Worm (Caenorhabditis elegans) whole organism, mixed stage, embryonic: ENCODE results near the gene T21D12.7.

Experiments
- M03D4.4 ChIP-seq: sonication (generic microtip); optimal IDR thresholded peaks from 2 replicates; lab custom pipeline; 2017; ENCODE audit warnings: mild to moderate bottlenecking, missing genetic modification characterization, missing compliant biosample characterization
- bed-3 ChIP-seq: fragments of 200-800 bp; sonication (Bioruptor generic); optimal IDR thresholded peaks from 3 replicates; lab custom pipeline; 2018; ENCODE audit warnings: mild to moderate bottlenecking, missing genetic modification characterization, moderate library complexity, missing compliant biosample characterization
- blmp-1 ChIP-seq: fragments of 150-350 bp; optimal IDR thresholded peaks from 2 replicates; lab custom pipeline; 2014; ENCODE audit warnings: missing biosample characterization, missing genetic modification characterization
- ceh-39 ChIP-seq: fragments of 150-350 bp; optimal IDR thresholded peaks from 2 replicates; lab custom pipeline; 2014; ENCODE audit warnings: missing biosample characterization, missing genetic modification characterization
- ceh-43 ChIP-seq: fragments of 200-800 bp; sonication (Bioruptor generic); optimal IDR thresholded peaks from 2 replicates; lab custom pipeline; 2018; ENCODE audit warnings: mild to moderate bottlenecking, missing genetic modification characterization, moderate library complexity, missing compliant biosample characterization
- ces-1 ChIP-seq: fragments of 150-350 bp; optimal IDR thresholded peaks from 2 replicates; lab custom pipeline; 2014; ENCODE audit warnings: missing biosample characterization, missing genetic modification reagents, missing genetic modification characterization
- cnd-1 ChIP-seq: fragments of 200-800 bp; sonication (Bioruptor generic); optimal IDR thresholded peaks from 2 replicates; lab custom pipeline; 2018; ENCODE audit warnings: mild to moderate bottlenecking, missing genetic modification characterization, missing compliant biosample characterization
- elt-1 ChIP-seq: sonication (generic microtip); optimal IDR thresholded peaks from 2 replicates; lab custom pipeline; 2017; ENCODE audit warnings: missing genetic modification characterization, mild to moderate bottlenecking, missing compliant biosample characterization, antibody characterized with exemption, moderate library complexity, borderline replicate concordance; ENCODE audit not compliant: insufficient read depth
- elt-3 ChIP-seq: fragments of 150-350 bp; optimal IDR thresholded peaks from 2 replicates; lab custom pipeline; 2014; ENCODE audit warnings: missing biosample characterization, missing genetic modification characterization
- flh-1 ChIP-seq: fragments of 200-800 bp; sonication (Bioruptor generic); optimal IDR thresholded peaks from 2 replicates; lab custom pipeline; 2018; ENCODE audit warnings: mild to moderate bottlenecking, missing genetic modification characterization, moderate library complexity, missing compliant biosample characterization
- ham-2 ChIP-seq: fragments of 200-800 bp; sonication (Bioruptor generic); optimal IDR thresholded peaks from 2 replicates; lab custom pipeline; 2018; ENCODE audit warnings: mild to moderate bottlenecking, missing genetic modification characterization, missing compliant biosample characterization
- hlh-1 ChIP-seq: fragments of 150-350 bp; optimal IDR thresholded peaks from 2 replicates; lab custom pipeline; 2014; ENCODE audit warnings: missing biosample characterization, missing genetic modification reagents, missing genetic modification characterization
- lin-13 ChIP-seq: fragments of 150-350 bp; optimal IDR thresholded peaks from 2 replicates; lab custom pipeline; 2014; ENCODE audit warnings: missing biosample characterization, missing genetic modification characterization
- lin-32 ChIP-seq: fragments of 200-800 bp; sonication (Bioruptor generic); optimal IDR thresholded peaks from 2 replicates; lab custom pipeline; 2018; ENCODE audit warnings: mild to moderate bottlenecking, missing genetic modification characterization, missing compliant biosample characterization
- mab-5 ChIP-seq: fragments of 150-350 bp; optimal IDR thresholded peaks from 2 replicates; lab custom pipeline; 2014; ENCODE audit warnings: missing biosample characterization, missing genetic modification characterization
- mep-1 ChIP-seq: fragments of 150-350 bp; optimal IDR thresholded peaks from 2 replicates; lab custom pipeline; 2017; ENCODE audit warnings: missing biosample characterization, missing genetic modification reagents, missing genetic modification characterization, inconsistent platforms
- mls-2 ChIP-seq: sonication (generic microtip); optimal IDR thresholded peaks from 2 replicates; lab custom pipeline; 2016; ENCODE audit warnings: mild to moderate bottlenecking, missing genetic modification characterization, moderate library complexity, missing compliant biosample characterization
- nhr-12 ChIP-seq: fragments of 150-350 bp; optimal IDR thresholded peaks from 2 replicates; lab custom pipeline; 2014; ENCODE audit warnings: missing biosample characterization, missing genetic modification characterization
- nhr-2 ChIP-seq: fragments of 150-350 bp; optimal IDR thresholded peaks from 2 replicates; lab custom pipeline; 2014; ENCODE audit warnings: missing biosample characterization, missing genetic modification characterization
- nhr-237 ChIP-seq: fragments of 150-350 bp; optimal IDR thresholded peaks from 2 replicates; lab custom pipeline; 2014; ENCODE audit warnings: missing biosample characterization, missing genetic modification characterization
- nhr-28 ChIP-seq: fragments of 150-350 bp; optimal IDR thresholded peaks from 2 replicates; lab custom pipeline; 2014; ENCODE audit warnings: missing biosample characterization, missing genetic modification characterization
- nhr-76 ChIP-seq: sonication (generic microtip); optimal IDR thresholded peaks from 2 replicates; lab custom pipeline; 2017; ENCODE audit warnings: missing biosample characterization, missing genetic modification characterization
- pha-4 ChIP-seq: fragments of 150-350 bp; optimal IDR thresholded peaks from 2 replicates; lab custom pipeline; 2018; ENCODE audit warnings: missing biosample characterization, missing genetic modification reagents, missing genetic modification characterization
- sem-2 ChIP-seq: fragments of 200-800 bp; sonication (Bioruptor generic); optimal IDR thresholded peaks from 2 replicates; lab custom pipeline; 2018; ENCODE audit warnings: mild to moderate bottlenecking, missing genetic modification characterization, missing compliant biosample characterization
- tbx-8 ChIP-seq: fragments of 200-800 bp; sonication (Bioruptor generic); optimal IDR thresholded peaks from 2 replicates; lab custom pipeline; 2018; ENCODE audit warnings: mild to moderate bottlenecking, missing genetic modification characterization, moderate library complexity, missing compliant biosample characterization
- unc-120 ChIP-seq: sonication (generic microtip); optimal IDR thresholded peaks from 2 replicates; lab custom pipeline; 2017; ENCODE audit warnings: missing genetic modification characterization, missing compliant biosample characterization; ENCODE audit not compliant: poor library complexity, severe bottlenecking
- unc-39 ChIP-seq: fragments of 150-350 bp; optimal IDR thresholded peaks from 2 replicates; lab custom pipeline; 2014; ENCODE audit warnings: missing biosample characterization, missing genetic modification characterization
- unc-62 ChIP-seq: fragments of 150-350 bp; optimal IDR thresholded peaks from 2 replicates; lab custom pipeline; 2014; ENCODE audit warnings: missing biosample characterization, missing genetic modification reagents, missing genetic modification characterization
- zip-8 ChIP-seq: fragments of 150-350 bp; optimal IDR thresholded peaks from 2 replicates; lab custom pipeline; 2014; ENCODE audit warnings: missing biosample characterization, missing genetic modification characterization
- ztf-11 ChIP-seq: fragments of 150-350 bp; optimal IDR thresholded peaks from 2 replicates; lab custom pipeline; 2014; ENCODE audit warnings: missing biosample characterization, missing genetic modification characterization

The T21D12.7 gene

DNA sequence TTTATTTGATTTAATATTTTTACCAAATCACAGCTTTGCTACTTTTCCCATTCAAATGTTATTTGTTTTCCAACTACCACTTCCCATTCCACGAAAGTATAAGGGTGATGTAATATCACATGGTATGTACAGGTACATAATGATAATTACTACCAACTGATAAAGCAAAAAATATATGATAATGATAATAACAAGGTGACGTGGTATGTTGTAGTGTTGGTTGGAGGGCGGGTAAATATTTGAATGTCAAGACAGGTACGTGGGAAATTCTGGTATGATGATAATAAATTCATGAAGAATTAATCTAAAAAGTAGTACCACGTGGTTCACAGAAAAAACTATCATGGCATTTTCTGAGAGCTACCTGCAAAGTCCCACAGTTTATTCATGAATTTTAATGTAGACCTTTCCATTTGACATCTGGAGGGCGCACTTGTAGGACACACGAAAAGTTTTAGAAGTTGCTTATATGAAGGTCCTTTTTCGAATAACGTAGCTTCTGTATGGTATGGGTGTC, 653 bp upstream of the T21D12.7 start:
- TF ChIP-seq pha-4 (tag; lab: Kevin White, UChicago) (no peak), unc-39 (tag; lab: Kevin White, UChicago) (no peak), cnd-1 (no peak), ham-2 (no peak), unc-120 (tag; lab: Kevin White, UChicago) (no peak), unc-62 (GFP tag; lab: Kevin White, UChicago) (no peak), elt-1 (no peak), zip-8 (tag; lab: Kevin White, UChicago) (no peak), flh-1 (GFP tag; lab: Kevin White, UChicago) (no peak), nhr-28 (tag; lab: Kevin White, UChicago) (no peak), ztf-11 (tag; lab: Kevin White, UChicago) (no peak), mab-5 (tag; lab: Kevin White, UChicago) (no peak), nhr-76 (no peak), nhr-12 (tag; lab: Kevin White, UChicago) (no peak), mep-1 (tag; lab: Kevin White, UChicago) (no peak), nhr-237 (tag; lab: Kevin White, UChicago) (no peak), lin-32 (GFP tag; lab: Kevin White, UChicago) (no peak), hlh-1 (tag; lab: Kevin White, UChicago) (no peak), ceh-43 (GFP tag; lab: Kevin White, UChicago) (no peak), sem-2 (GFP tag; lab: Kevin White, UChicago) (no peak)
- TF ChIP-seq, all 35 proteins: peak for 0

ce11 chrIV:290387-290786, 869 bp downstream of the T21D12.7 start:
- TF ChIP-seq hlh-1 (tag; lab: Kevin White, UChicago) (no peak), tbx-8 (GFP tag; lab: Kevin White, UChicago) (no peak), ceh-43 (GFP tag; lab: Kevin White, UChicago) (no peak), lin-32 (GFP tag; lab: Kevin White, UChicago) (no peak), ham-2 (no peak), mab-5 (tag; lab: Kevin White, UChicago) (no peak), elt-3 (tag; lab: Kevin White, UChicago) (no peak)

- no peak for TF ChIP-seq blmp-1 (tag; lab: Kevin White, UChicago)
- no peak for TF ChIP-seq ces-1
- no peak for TF ChIP-seq elt-1
- TF ChIP-seq bed-3 = no peak
- TF ChIP-seq flh-1 (GFP tag; lab: Kevin White, UChicago) = no peak
- no peak for TF ChIP-seq nhr-237 (tag; lab: Kevin White, UChicago)
- no peak for TF ChIP-seq nhr-28 (tag; lab: Kevin White, UChicago)
- no peak for TF ChIP-seq mep-1 (tag; lab: Kevin White, UChicago)
- TF ChIP-seq lin-13 (tag; lab: Kevin White, UChicago) = no peak
- TF ChIP-seq sem-2 (GFP tag; lab: Kevin White, UChicago) = no peak
- TF ChIP-seq mls-2 (tag; lab: Kevin White, UChicago) = no peak
- no peak for TF ChIP-seq zip-8 (tag; lab: Kevin White, UChicago)
- no peak for TF ChIP-seq M03D4.4 (tag; lab: Kevin White, UChicago)
- no peak for TF ChIP-seq tbx-8 (GFP tag; lab: Kevin White, UChicago)
- no peak for TF ChIP-seq mab-5 (tag; lab: Kevin White, UChicago)
- no peak for TF ChIP-seq ceh-43 (GFP tag; lab: Kevin White, UChicago)
- TF ChIP-seq unc-39 (tag; lab: Kevin White, UChicago) = no peak
- TF ChIP-seq ceh-39 (tag; lab: Kevin White, UChicago) = no peak
- no peak for TF ChIP-seq nhr-2 (tag; lab: Kevin White, UChicago)
Observed at ce11 chrIV:288027-288426, 3.2 kb downstream of the T21D12.7 start, which contains the start of gene T21D12.14. Gene T21D12.14, minus strand, starts transcription at chrIV:288127.

DNA sequence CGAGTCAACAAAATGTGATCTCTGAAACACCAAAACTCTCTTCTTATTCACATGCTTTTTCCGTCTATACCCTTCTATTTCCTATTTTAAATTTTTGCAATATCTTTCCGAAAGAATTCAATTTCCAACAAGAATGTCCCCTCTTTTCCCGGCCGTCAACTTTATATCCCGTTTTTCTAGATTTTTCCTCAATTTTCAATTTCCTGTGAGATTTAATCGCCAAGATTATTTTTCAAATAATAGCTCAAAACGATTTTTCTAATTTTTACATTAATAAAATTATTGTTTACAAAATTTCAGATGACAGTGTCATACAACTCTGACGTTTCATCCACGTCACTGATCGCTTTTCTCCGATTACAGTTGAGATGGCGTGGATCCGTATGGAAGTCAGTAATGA, 7.9 kb downstream of the T21D12.7 start, which contains the start of gene best-19:
TSS of gene best-19 (plus strand) at position 301 of the 400 bp plus-strand sequence.
- TF ChIP-seq tbx-8 (GFP tag; lab: Kevin White, UChicago) (no peak), elt-1 (no peak)
- TF ChIP-seq, all 35 proteins: peak for 0

DNA sequence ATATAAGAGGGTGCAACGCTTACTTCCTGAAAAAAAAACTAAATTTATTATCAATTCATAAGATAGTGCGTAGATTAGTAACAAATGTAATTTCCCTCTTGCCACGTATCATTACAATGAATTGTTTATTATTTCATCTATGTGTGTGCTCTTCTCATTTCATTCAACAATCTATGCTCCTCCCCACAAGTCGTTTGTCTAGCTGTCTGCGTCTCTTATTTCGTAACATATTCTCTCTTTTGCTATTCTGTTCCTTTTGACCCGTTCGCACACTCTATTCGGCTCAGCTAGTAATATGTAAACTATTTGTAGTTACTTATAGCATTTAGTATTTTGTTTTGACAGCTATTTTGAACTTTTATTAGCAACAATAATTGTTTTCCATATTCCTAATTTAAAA, 9.2 kb downstream of the T21D12.7 start:
- TF ChIP-seq ces-1 = peak; percentile 14
- peak; percentile 56 for TF ChIP-seq unc-120 (tag; lab: Kevin White, UChicago)
- no peak for TF ChIP-seq nhr-28 (tag; lab: Kevin White, UChicago)
